Worm (Caenorhabditis elegans) whole organism, midembryonic: ENCODE results near the gene nphp-1.

Source experiments
- T22C8.4 ChIP-seq: fragments of 200-800 bp; sonication (Bioruptor generic); IDR thresholded peaks from 2 replicates; pipeline ENCODE4 v1.3.6; 2022; ENCODE audit warnings: missing genetic modification characterization, missing compliant biosample characterization
- cog-1 ChIP-seq: sonication (generic microtip); optimal IDR thresholded peaks from 2 replicates; lab custom pipeline; 2016; ENCODE audit warnings: missing genetic modification characterization, missing compliant biosample characterization
- flt-1 ChIP-seq: fragments of 200-800 bp; sonication (Bioruptor generic); IDR thresholded peaks from 2 replicates; pipeline ENCODE4 v1.3.6; 2022; ENCODE audit warnings: missing genetic modification characterization, missing compliant biosample characterization
- klf-2 ChIP-seq: fragments of 200-800 bp; sonication (Bioruptor generic); conservative IDR thresholded peaks from 2 replicates; pipeline ENCODE4 v1.3.6; 2022; ENCODE audit warnings: missing genetic modification reagents, missing genetic modification characterization, missing compliant biosample characterization
- med-1 ChIP-seq: sonication (generic microtip); optimal IDR thresholded peaks from 2 replicates; lab custom pipeline; 2017; ENCODE audit warnings: missing genetic modification characterization, mild to moderate bottlenecking, missing compliant biosample characterization, antibody characterized with exemption, missing genetic modification reagents; ENCODE audit not compliant: insufficient read depth
- ref-1 ChIP-seq: fragments of 200-800 bp; sonication (Bioruptor generic); conservative IDR thresholded peaks from 2 replicates; pipeline ENCODE4 v1.3.6; 2022; ENCODE audit warnings: missing genetic modification reagents, missing genetic modification characterization, missing compliant biosample characterization
- tab-1 ChIP-seq: fragments of 200-800 bp; sonication (Bioruptor generic); IDR thresholded peaks from 2 replicates; pipeline ENCODE4 v1.3.6; 2022; ENCODE audit warnings: missing genetic modification characterization, missing compliant biosample characterization
- ztf-23 ChIP-seq: fragments of 200-800 bp; sonication (Bioruptor generic); IDR thresholded peaks from 2 replicates; pipeline ENCODE4 v1.3.6; 2022; ENCODE audit warnings: missing genetic modification reagents, missing genetic modification characterization, missing compliant biosample characterization
- ztf-29 ChIP-seq: fragments of 200-800 bp; sonication (Bioruptor generic); IDR thresholded peaks from 2 replicates; pipeline ENCODE4 v1.3.6; 2022; ENCODE audit warnings: missing genetic modification reagents, missing genetic modification characterization, missing compliant biosample characterization

The nphp-1 gene

DNA sequence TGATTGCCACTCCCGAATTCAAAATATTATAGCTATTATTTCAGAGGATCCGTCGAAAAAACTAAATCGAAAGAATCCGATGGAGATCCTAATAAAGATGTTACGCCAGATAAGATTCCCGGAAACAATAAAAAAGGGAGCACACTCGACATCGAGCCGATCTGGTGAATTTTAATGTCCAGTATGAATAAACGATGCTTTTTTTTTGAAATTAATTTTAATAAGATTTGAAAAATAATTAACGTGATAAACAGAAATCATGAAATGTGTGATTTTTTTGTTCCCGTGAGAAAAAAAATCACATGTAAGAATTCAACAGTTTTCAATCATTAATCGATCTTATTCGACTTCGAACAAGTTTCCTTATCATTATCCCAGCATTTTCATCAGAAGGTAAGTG, 12.9 kb downstream of the nphp-1 start, which contains the start of gene M28.9:
M28.9 (plus strand) TSS at position 301 of the 400 bp plus-strand sequence.
- TF ChIP-seq ztf-23 (GFP tag; lab: Robert Waterston, UW) (no peak), T22C8.4 (GFP tag; lab: Robert Waterston, UW) (no peak), tab-1 (GFP tag; lab: Robert Waterston, UW) (no peak), flt-1 (GFP tag; lab: Robert Waterston, UW) (no peak), ref-1 (GFP tag; lab: Robert Waterston, UW) (no peak), ztf-29 (no peak), klf-2 (GFP tag; lab: Robert Waterston, UW) (no peak), med-1 (GFP tag; lab: Kevin White, UChicago) (no peak), cog-1 (tag; lab: Kevin White, UChicago) (no peak)

DNA sequence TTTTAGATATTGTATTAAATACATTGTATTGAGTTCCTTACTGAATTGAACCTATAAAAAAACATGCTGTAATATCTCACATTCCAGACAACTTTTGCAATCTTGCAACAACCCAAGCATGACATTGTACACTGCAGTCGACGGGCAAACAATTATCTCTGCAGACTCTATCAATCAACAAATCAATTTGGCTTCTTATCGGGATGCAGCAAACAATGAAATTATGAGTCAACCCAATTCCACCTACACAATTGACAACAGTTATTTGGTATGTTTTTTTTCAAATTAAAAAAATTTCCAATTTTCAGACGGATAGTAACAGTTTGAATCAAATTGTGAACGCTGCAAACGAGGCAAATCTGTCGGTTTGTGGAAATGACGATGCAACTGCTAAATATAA, 21.1 kb downstream of the nphp-1 start:
- TF ChIP-seq ztf-29: no peak
- TF ChIP-seq flt-1 (GFP tag; lab: Robert Waterston, UW): no peak
- TF ChIP-seq ztf-23 (GFP tag; lab: Robert Waterston, UW): no peak
- no peak for TF ChIP-seq tab-1 (GFP tag; lab: Robert Waterston, UW)
- no peak for TF ChIP-seq T22C8.4 (GFP tag; lab: Robert Waterston, UW)
- no peak for TF ChIP-seq med-1 (GFP tag; lab: Kevin White, UChicago)
- no peak for TF ChIP-seq cog-1 (tag; lab: Kevin White, UChicago)
- TF ChIP-seq ref-1 (GFP tag; lab: Robert Waterston, UW): no peak
- no peak for TF ChIP-seq klf-2 (GFP tag; lab: Robert Waterston, UW)

DNA sequence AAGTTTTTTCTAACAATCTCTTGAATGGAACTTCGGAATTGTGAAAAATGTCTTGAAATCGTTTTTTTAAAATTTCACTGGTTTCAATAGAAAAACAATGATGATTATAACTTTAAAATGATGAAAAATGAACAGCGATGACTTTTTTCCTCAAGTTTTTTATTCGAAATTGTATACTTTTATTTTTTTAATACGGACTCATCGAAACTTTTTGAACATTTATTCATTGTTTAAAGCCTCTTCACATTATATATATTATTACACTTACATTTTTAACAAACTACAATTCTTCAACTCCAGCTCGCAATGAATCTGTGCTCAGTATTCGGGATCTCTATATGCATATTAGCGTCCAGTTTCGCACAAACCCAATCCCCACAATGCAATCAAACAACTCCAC, 24.1 kb downstream of the nphp-1 start, which contains the start of gene M28.8:
M28.8 (plus strand) TSS at position 301 of the 400 bp plus-strand sequence.
- no peak for TF ChIP-seq med-1 (GFP tag; lab: Kevin White, UChicago)
- no peak for TF ChIP-seq ref-1 (GFP tag; lab: Robert Waterston, UW)
- no peak for TF ChIP-seq tab-1 (GFP tag; lab: Robert Waterston, UW)
- TF ChIP-seq T22C8.4 (GFP tag; lab: Robert Waterston, UW): no peak
- TF ChIP-seq cog-1 (tag; lab: Kevin White, UChicago): no peak
- no peak for TF ChIP-seq flt-1 (GFP tag; lab: Robert Waterston, UW)
- TF ChIP-seq klf-2 (GFP tag; lab: Robert Waterston, UW): no peak
- TF ChIP-seq ztf-23 (GFP tag; lab: Robert Waterston, UW): no peak
- no peak for TF ChIP-seq ztf-29

DNA sequence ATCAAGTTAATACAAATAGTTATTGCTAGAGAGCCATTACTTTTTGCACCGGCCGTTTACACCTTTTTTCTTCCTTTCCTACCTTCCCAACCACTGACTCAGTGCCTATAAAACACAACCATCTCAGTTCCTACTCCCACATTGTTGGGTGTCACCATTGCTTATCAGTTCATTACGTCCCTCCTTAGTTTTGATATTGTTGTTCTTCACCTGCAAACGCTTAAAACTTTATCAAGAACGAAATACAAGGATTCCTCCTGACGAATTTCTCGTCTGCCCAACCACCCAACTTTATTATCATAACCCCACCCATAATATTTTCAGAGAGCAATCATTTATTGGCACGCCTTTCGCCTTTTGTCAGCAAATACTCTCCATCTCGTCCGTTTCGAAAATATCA, 25.0 kb downstream of the nphp-1 start:
- TF ChIP-seq ztf-23 (GFP tag; lab: Robert Waterston, UW): no peak
- no peak for TF ChIP-seq flt-1 (GFP tag; lab: Robert Waterston, UW)
- no peak for TF ChIP-seq klf-2 (GFP tag; lab: Robert Waterston, UW)
- TF ChIP-seq med-1 (GFP tag; lab: Kevin White, UChicago): no peak
- TF ChIP-seq cog-1 (tag; lab: Kevin White, UChicago): no peak
- no peak for TF ChIP-seq tab-1 (GFP tag; lab: Robert Waterston, UW)
- TF ChIP-seq ref-1 (GFP tag; lab: Robert Waterston, UW): no peak
- TF ChIP-seq T22C8.4 (GFP tag; lab: Robert Waterston, UW): no peak
- no peak for TF ChIP-seq ztf-29

DNA sequence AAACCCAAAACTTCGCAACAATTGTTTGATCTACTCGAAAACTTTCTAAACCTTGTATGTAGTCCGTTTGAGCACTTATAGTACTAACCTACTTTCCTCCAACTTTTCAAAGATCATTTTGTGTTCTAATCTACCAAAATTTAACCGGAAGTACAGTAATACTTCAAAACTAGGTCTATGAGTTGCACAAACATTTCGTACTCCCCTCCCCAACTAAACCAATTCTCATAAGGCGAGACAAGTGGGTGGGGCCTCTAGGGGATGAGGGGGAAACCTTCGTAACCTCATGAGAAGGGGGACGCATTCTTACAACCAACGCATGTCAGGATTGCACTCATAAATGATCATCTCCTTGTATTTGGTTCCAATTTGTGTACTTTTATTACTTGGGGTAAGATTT, 30.1 kb downstream of the nphp-1 start, which contains the start of gene cutl-9:
cutl-9 (plus strand) TSS at position 301 of the 400 bp plus-strand sequence.
- TF ChIP-seq klf-2 (GFP tag; lab: Robert Waterston, UW) (no peak), tab-1 (GFP tag; lab: Robert Waterston, UW) (no peak), ref-1 (GFP tag; lab: Robert Waterston, UW) (no peak), flt-1 (GFP tag; lab: Robert Waterston, UW) (no peak), med-1 (GFP tag; lab: Kevin White, UChicago) (no peak), ztf-29 (no peak), T22C8.4 (GFP tag; lab: Robert Waterston, UW) (no peak), ztf-23 (GFP tag; lab: Robert Waterston, UW) (no peak), cog-1 (tag; lab: Kevin White, UChicago) (no peak)

DNA sequence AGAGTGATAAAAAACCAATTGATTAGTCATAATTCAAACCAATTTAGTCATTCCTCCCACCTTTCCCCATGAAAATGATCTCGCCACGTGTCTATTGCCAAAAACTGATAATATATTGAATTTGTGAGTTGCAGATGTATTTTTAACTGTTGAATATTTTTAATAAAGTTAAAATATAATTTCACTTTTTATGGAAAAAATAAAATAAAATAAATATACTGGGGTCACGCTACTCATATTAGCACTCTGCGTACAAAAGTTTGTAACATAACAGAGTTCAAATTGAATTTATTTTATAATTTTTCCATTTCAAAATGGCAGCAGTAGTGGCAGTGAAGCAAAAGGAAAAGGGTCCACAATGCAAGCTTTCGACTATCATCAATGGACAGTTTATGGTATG, 33.9 kb downstream of the nphp-1 start, which contains the start of gene C14A4.13:
C14A4.13 (plus strand) TSS at position 301 of the 400 bp plus-strand sequence.
- TF ChIP-seq flt-1 (GFP tag; lab: Robert Waterston, UW) (no peak), tab-1 (GFP tag; lab: Robert Waterston, UW) (no peak), ref-1 (GFP tag; lab: Robert Waterston, UW) (no peak), ztf-23 (GFP tag; lab: Robert Waterston, UW) (no peak), T22C8.4 (GFP tag; lab: Robert Waterston, UW) (no peak), klf-2 (GFP tag; lab: Robert Waterston, UW) (no peak), ztf-29 (no peak), med-1 (GFP tag; lab: Kevin White, UChicago) (no peak)

DNA sequence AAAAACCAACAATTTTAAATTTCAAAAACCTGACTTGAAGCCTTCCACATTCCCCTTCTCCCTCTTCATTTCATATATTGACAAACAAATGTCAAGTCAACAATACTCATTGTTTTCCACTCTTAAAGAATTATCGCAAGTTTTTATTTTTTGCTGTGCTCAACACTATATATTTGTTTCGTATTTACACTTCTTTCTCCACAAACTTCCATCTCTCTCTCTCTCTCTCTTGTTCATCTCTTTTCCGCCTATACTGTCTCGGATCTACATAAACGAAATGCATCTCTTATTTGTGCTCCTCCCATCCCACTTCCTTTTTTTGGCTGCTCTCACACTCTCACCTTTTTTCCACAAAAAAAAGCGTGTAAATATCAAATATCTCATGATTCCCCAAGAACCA, 39.3 kb downstream of the nphp-1 start, which contains the start of gene C14A4.12:
C14A4.12 (plus strand) TSS at position 301 of the 400 bp plus-strand sequence.
- TF ChIP-seq ref-1 (GFP tag; lab: Robert Waterston, UW): no peak
- no peak for TF ChIP-seq ztf-29

DNA sequence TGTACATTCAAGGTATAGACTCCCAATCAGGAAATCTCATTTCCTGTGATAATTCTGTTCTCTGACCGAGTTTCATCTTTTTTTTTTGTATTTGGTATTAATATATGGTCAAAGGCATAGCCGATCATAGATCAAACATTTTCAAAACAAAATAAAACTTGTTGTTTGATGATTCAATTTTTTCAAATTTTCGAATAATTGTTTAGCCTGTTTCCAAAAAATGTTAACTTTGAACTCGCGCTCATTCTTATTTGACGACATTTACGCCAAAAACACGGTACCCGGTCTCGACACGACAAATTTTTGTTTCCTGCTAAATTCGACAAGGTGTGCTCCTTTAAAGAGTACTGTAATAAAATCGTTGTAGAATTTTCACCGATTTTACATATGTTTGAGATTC, 43.2 kb downstream of the nphp-1 start:
- TF ChIP-seq flt-1 (GFP tag; lab: Robert Waterston, UW) (no peak), ztf-29 (no peak), ref-1 (GFP tag; lab: Robert Waterston, UW) (no peak), klf-2 (GFP tag; lab: Robert Waterston, UW) (no peak), ztf-23 (GFP tag; lab: Robert Waterston, UW) (no peak), cog-1 (tag; lab: Kevin White, UChicago) (no peak), T22C8.4 (GFP tag; lab: Robert Waterston, UW) (no peak)

DNA sequence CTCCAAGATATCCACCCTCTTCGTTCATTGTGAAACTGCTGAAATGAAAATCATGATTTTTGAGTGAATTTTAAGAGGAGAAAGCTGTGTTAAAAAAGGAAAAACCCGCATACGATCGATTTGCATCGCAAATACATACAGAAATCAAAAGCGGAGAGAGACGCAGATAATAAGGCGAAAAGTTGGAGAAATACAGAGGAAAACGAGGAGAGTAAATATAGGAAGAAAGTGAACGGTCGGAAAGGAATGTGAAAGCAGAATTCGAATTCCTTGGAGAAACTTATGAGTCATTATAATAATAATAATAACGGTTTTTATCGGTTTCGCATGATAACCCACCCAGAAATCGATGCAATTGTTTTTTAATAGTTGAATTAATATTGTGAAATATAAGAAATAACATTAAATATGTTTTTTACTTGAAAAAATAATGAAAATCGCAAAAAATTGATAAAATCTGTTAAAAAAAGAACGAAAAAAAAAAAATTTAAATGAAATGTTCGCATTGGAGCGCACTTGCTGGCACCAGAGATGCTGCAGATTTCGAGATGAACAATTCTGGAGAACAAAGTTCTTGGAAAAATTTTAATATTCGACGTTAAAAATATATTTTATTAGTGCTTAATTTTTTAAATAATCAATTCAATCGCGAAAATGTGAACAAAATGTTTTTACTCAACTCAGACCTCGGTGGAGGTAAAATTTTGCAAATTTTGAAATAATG, 44.7 kb downstream of the nphp-1 start, which contains the start of gene ccm-3:
ccm-3 (minus strand) TSS at position 38 of the 724 bp plus-strand sequence.
- TF ChIP-seq flt-1 (GFP tag; lab: Robert Waterston, UW) (no peak), tab-1 (GFP tag; lab: Robert Waterston, UW) (no peak), med-1 (GFP tag; lab: Kevin White, UChicago) (no peak), T22C8.4 (GFP tag; lab: Robert Waterston, UW) (no peak), ref-1 (GFP tag; lab: Robert Waterston, UW) (no peak), cog-1 (tag; lab: Kevin White, UChicago) (no peak), ztf-29 (no peak), ztf-23 (GFP tag; lab: Robert Waterston, UW) (no peak), klf-2 (GFP tag; lab: Robert Waterston, UW) (no peak)
